Fruit fly (Drosophila melanogaster) whole organism, prepupa: ENCODE data around the gene mag.
A peak's percentile ranks its signal among the peaks of the same experiment; 100 is the strongest.
"Not testable (repeated sequence)": the region's sequence is repeated elsewhere in the genome, so short reads cannot be mapped to it uniquely, and the experiment has no call there.

Source experiments
- Blimp-1 ChIP-seq: fragments of 200-800 bp; sonication (Bioruptor generic); optimal IDR thresholded peaks from 3 replicates; lab custom pipeline; 2017; ENCODE audit warnings: missing biosample characterization, missing genetic modification characterization, mild to moderate bottlenecking, moderate library complexity, missing genetic modification reagents
- CG10631 ChIP-seq: fragments of 200-800 bp; sonication (Bioruptor generic); optimal IDR thresholded peaks from 2 replicates; lab custom pipeline; 2016; ENCODE audit warnings: missing biosample characterization, missing genetic modification characterization
- CG10669 ChIP-seq: fragments of 200-800 bp; sonication (Bioruptor generic); optimal IDR thresholded peaks from 3 replicates; lab custom pipeline; 2018; ENCODE audit warnings: missing biosample characterization, mild to moderate bottlenecking, missing genetic modification characterization, moderate library complexity
- CG11294 ChIP-seq: fragments of 200-800 bp; sonication (Bioruptor generic); IDR thresholded peaks from 2 replicates; pipeline ENCODE4 v1.3.6; 2022; ENCODE audit warnings: missing biosample characterization, missing genetic modification characterization
- CG11762 ChIP-seq: fragments of 200-800 bp; sonication (Bioruptor generic); optimal IDR thresholded peaks from 3 replicates; lab custom pipeline; 2016; ENCODE audit warnings: missing biosample characterization, missing genetic modification characterization; ENCODE audit not compliant: insufficient read depth
- CG11902 ChIP-seq: fragments of 200-800 bp; sonication (Bioruptor generic); optimal IDR thresholded peaks from 3 replicates; lab custom pipeline; 2016; ENCODE audit warnings: missing biosample characterization, missing genetic modification characterization
- CG15336 ChIP-seq: fragments of 200-800 bp; sonication (Bioruptor generic); IDR thresholded peaks from 2 replicates; pipeline ENCODE4 v1.3.6; 2022; ENCODE audit warnings: missing biosample characterization, missing genetic modification characterization
- CG1621 ChIP-seq: fragments of 200-800 bp; sonication (Bioruptor generic); optimal IDR thresholded peaks from 3 replicates; lab custom pipeline; 2018; ENCODE audit warnings: missing biosample characterization, mild to moderate bottlenecking, missing genetic modification characterization
- CG16779 ChIP-seq: fragments of 200-800 bp; sonication (Bioruptor generic); optimal IDR thresholded peaks from 3 replicates; lab custom pipeline; 2017; ENCODE audit warnings: missing biosample characterization, mild to moderate bottlenecking, missing genetic modification characterization
- CG3032 ChIP-seq: fragments of 200-800 bp; optimal IDR thresholded peaks from 2 replicates; lab custom pipeline; 2019; ENCODE audit warnings: missing biosample characterization, mild to moderate bottlenecking, missing genetic modification characterization, moderate library complexity
- CG31627 ChIP-seq: fragments of 200-800 bp; sonication (Bioruptor generic); optimal IDR thresholded peaks from 3 replicates; lab custom pipeline; 2016; ENCODE audit warnings: missing biosample characterization, missing genetic modification characterization
- CG34406 ChIP-seq: fragments of 200-800 bp; sonication (Bioruptor generic); optimal IDR thresholded peaks from 3 replicates; lab custom pipeline; 2016; ENCODE audit warnings: missing biosample characterization, missing genetic modification characterization
- CG3919 ChIP-seq: fragments of 200-800 bp; sonication (Bioruptor generic); optimal IDR thresholded peaks from 3 replicates; lab custom pipeline; 2016; ENCODE audit warnings: missing biosample characterization, missing genetic modification characterization
- CG4318 ChIP-seq: fragments of 200-800 bp; sonication (Bioruptor generic); optimal IDR thresholded peaks from 3 replicates; lab custom pipeline; 2017; ENCODE audit warnings: missing biosample characterization, mild to moderate bottlenecking, missing genetic modification characterization
- CG6808 ChIP-seq: fragments of 200-800 bp; sonication (Bioruptor generic); optimal IDR thresholded peaks from 3 replicates; lab custom pipeline; 2017; ENCODE audit warnings: missing biosample characterization, missing genetic modification characterization, mild to moderate bottlenecking, moderate library complexity, missing genetic modification reagents
- CG8632 ChIP-seq: fragments of 200-800 bp; sonication (Bioruptor generic); optimal IDR thresholded peaks from 3 replicates; lab custom pipeline; 2016; ENCODE audit warnings: missing biosample characterization, missing genetic modification characterization
- CG9139 ChIP-seq: fragments of 200-800 bp; sonication (Bioruptor generic); optimal IDR thresholded peaks from 3 replicates; lab custom pipeline; 2017; ENCODE audit warnings: missing biosample characterization, mild to moderate bottlenecking, missing genetic modification characterization
- Eip75B ChIP-seq: fragments of 200-800 bp; sonication (Bioruptor generic); optimal IDR thresholded peaks from 3 replicates; lab custom pipeline; 2016; ENCODE audit warnings: missing biosample characterization, missing genetic modification characterization
- Eip78C ChIP-seq: fragments of 200-800 bp; sonication (Bioruptor generic); peaks from one replicate; lab custom pipeline; 2016; ENCODE audit warnings: missing biosample characterization, missing genetic modification characterization
- Eip93F ChIP-seq: fragments of 200-800 bp; sonication (Bioruptor generic); optimal IDR thresholded peaks from 2 replicates; lab custom pipeline; 2016; ENCODE audit warnings: missing biosample characterization, mild to moderate bottlenecking, missing genetic modification characterization
- Ets21C ChIP-seq: fragments of 200-800 bp; sonication (Bioruptor generic); optimal IDR thresholded peaks from 3 replicates; lab custom pipeline; 2016; ENCODE audit warnings: missing biosample characterization, missing genetic modification characterization
- Ets96B ChIP-seq: fragments of 200-800 bp; optimal IDR thresholded peaks from 2 replicates; lab custom pipeline; 2019; ENCODE audit warnings: missing biosample characterization, mild to moderate bottlenecking, missing genetic modification characterization, moderate library complexity
- Hr38 ChIP-seq: sonication (Bioruptor generic); optimal IDR thresholded peaks from 2 replicates; lab custom pipeline; 2016; ENCODE audit warnings: missing biosample characterization, missing genetic modification characterization
- Hr39 ChIP-seq: fragments of 200-800 bp; sonication (Bioruptor generic); optimal IDR thresholded peaks from 2 replicates; lab custom pipeline; 2016; ENCODE audit warnings: missing biosample characterization, missing genetic modification characterization
- Hr4 ChIP-seq: fragments of 200-800 bp; sonication (Bioruptor generic); optimal IDR thresholded peaks from 3 replicates; lab custom pipeline; 2016; ENCODE audit warnings: missing biosample characterization, missing genetic modification characterization
- OdsH ChIP-seq: fragments of 200-800 bp; sonication (Bioruptor generic); optimal IDR thresholded peaks from 3 replicates; lab custom pipeline; 2016; ENCODE audit warnings: missing biosample characterization, missing genetic modification characterization
- Smox ChIP-seq: fragments of 200-800 bp; sonication (Bioruptor generic); optimal IDR thresholded peaks from 3 replicates; lab custom pipeline; 2016; ENCODE audit warnings: missing biosample characterization, missing genetic modification characterization
- Sox102F ChIP-seq: fragments of 200-800 bp; sonication (Bioruptor generic); optimal IDR thresholded peaks from 2 replicates; lab custom pipeline; 2016; ENCODE audit warnings: missing biosample characterization, mild to moderate bottlenecking, missing genetic modification characterization
- Sox14 ChIP-seq: fragments of 200-800 bp; sonication (Bioruptor generic); optimal IDR thresholded peaks from 3 replicates; lab custom pipeline; 2016; ENCODE audit warnings: missing biosample characterization, missing genetic modification characterization
- achi ChIP-seq: fragments of 200-800 bp; sonication (Bioruptor generic); optimal IDR thresholded peaks from 3 replicates; lab custom pipeline; 2016; ENCODE audit warnings: missing biosample characterization, missing genetic modification characterization
- cyc ChIP-seq: fragments of 200-800 bp; sonication (Bioruptor generic); optimal IDR thresholded peaks from 3 replicates; lab custom pipeline; 2016; ENCODE audit warnings: missing biosample characterization, missing genetic modification characterization
- dac ChIP-seq: fragments of 200-800 bp; sonication (Bioruptor generic); optimal IDR thresholded peaks from 2 replicates; lab custom pipeline; 2017; ENCODE audit warnings: missing biosample characterization, mild to moderate bottlenecking, missing genetic modification characterization
- esn ChIP-seq: fragments of 200-800 bp; sonication (Bioruptor generic); optimal IDR thresholded peaks from 2 replicates; lab custom pipeline; 2016; ENCODE audit warnings: missing biosample characterization, mild to moderate bottlenecking, missing genetic modification characterization, moderate library complexity
- fd85E ChIP-seq: fragments of 200-800 bp; sonication (Bioruptor generic); optimal IDR thresholded peaks from 3 replicates; lab custom pipeline; 2016; ENCODE audit warnings: missing biosample characterization, missing genetic modification characterization
- fkh ChIP-seq: fragments of 200-800 bp; sonication (Bioruptor generic); optimal IDR thresholded peaks from 3 replicates; lab custom pipeline; 2017; ENCODE audit warnings: missing biosample characterization, mild to moderate bottlenecking, missing genetic modification characterization, moderate library complexity
- lz ChIP-seq: fragments of 200-800 bp; sonication (Bioruptor generic); optimal IDR thresholded peaks from 3 replicates; lab custom pipeline; 2016; ENCODE audit warnings: missing biosample characterization, missing genetic modification characterization
- net ChIP-seq: fragments of 200-800 bp; sonication (Bioruptor generic); optimal IDR thresholded peaks from 3 replicates; lab custom pipeline; 2016; ENCODE audit warnings: missing biosample characterization, missing genetic modification characterization
- pdm3 ChIP-seq: fragments of 200-800 bp; sonication (Bioruptor generic); optimal IDR thresholded peaks from 3 replicates; lab custom pipeline; 2016; ENCODE audit warnings: missing biosample characterization, missing genetic modification characterization
- salr ChIP-seq, 2 experiments: fragments of 200-800 bp; sonication (Bioruptor generic); optimal IDR thresholded peaks; 3 replicates each; lab custom pipeline; 2016 to 2018; ENCODE audit warnings: missing biosample characterization in 2 of 2, missing genetic modification characterization in 2 of 2, mild to moderate bottlenecking in 1 of 2
- spab ChIP-seq: fragments of 200-800 bp; sonication (Bioruptor generic); optimal IDR thresholded peaks from 2 replicates; lab custom pipeline; 2017; ENCODE audit warnings: missing biosample characterization, mild to moderate bottlenecking, missing genetic modification characterization, missing genetic modification reagents
- vri ChIP-seq: fragments of 200-800 bp; sonication (Bioruptor generic); optimal IDR thresholded peaks from 3 replicates; lab custom pipeline; 2016; ENCODE audit warnings: missing biosample characterization, mild to moderate bottlenecking, missing genetic modification characterization

The mag gene

dm6 chr3L:20503256-20503655, 42.8 kb downstream of the mag start:
- TF ChIP-seq net (GFP tag; lab: Kevin White, UChicago) (no peak), CG10631 (no peak), CG3032 (tag; lab: Kevin White, UChicago) (no peak), Sox14 (GFP tag; lab: Kevin White, UChicago) (no peak), vri (no peak), CG4318 (no peak), OdsH (GFP tag; lab: Kevin White, UChicago) (no peak), Eip93F (GFP tag; lab: Kevin White, UChicago) (no peak), Ets96B (no peak)

dm6 chr3L:20503886-20504285, 43.4 kb downstream of the mag start, which contains the start of gene CG17637:
Gene CG17637 (plus strand): TSS chr3L:20504186.
- TF ChIP-seq CG11294 (GFP tag; lab: Robert Waterston, UW); CG11902 (GFP tag; lab: Kevin White, UChicago); CG16779 (tag; lab: Kevin White, UChicago): not testable (repeated sequence)

dm6 chr3L:20505732-20506131, 45.2 kb downstream of the mag start, which contains the start of gene CG5078:
Gene CG5078 (plus strand): TSS chr3L:20506032.
- TF ChIP-seq CG31627 (GFP tag; lab: Kevin White, UChicago) = no peak

- TF ChIP-seq CG8632 (no peak), Eip78C (GFP tag; lab: Kevin White, UChicago) (peak; percentile 70), CG15336 (0 out of 2 replicates have a peak, but pooled peaks have one; percentile 18)
- TF ChIP-seq, all 60 proteins: peak for 2
These were observed 47.1 kb downstream of the mag start for dm6 chr3L:20507552-20507951.

dm6 chr3L:20508136-20508635, 47.7 kb downstream of the mag start:
- TF ChIP-seq fd85E (GFP tag; lab: Kevin White, UChicago) = peak; percentile 75
- TF ChIP-seq CG15336 = peak; percentile 84
- TF ChIP-seq lz (GFP tag; lab: Kevin White, UChicago) = peak; percentile 91
- TF ChIP-seq Hr4 (GFP tag; lab: Kevin White, UChicago) = peak; percentile 91
- TF ChIP-seq CG16779 (tag; lab: Kevin White, UChicago) = peak; percentile 81
- peak; percentile 82 for TF ChIP-seq Ets96B
- TF ChIP-seq dac (GFP tag; lab: Kevin White, UChicago) = peak; percentile 70
- peak; percentile 98 for TF ChIP-seq CG11902 (GFP tag; lab: Kevin White, UChicago)
- TF ChIP-seq salr (GFP tag; optimal IDR thresholded peaks at IDR 0.05; lab: Kevin White, UChicago) = peak in 1 of 2 experiments; percentile 87
- peak; percentile 93 for TF ChIP-seq CG10631
- peak; percentile 89 for TF ChIP-seq CG3032 (tag; lab: Kevin White, UChicago)
- peak; percentile 92 for TF ChIP-seq Hr39 (GFP tag; lab: Kevin White, UChicago)
- peak; percentile 85 for TF ChIP-seq CG9139 (GFP tag; lab: Kevin White, UChicago)
- TF ChIP-seq Blimp-1 (GFP tag; lab: Kevin White, UChicago) = peak; percentile 80
- peak; percentile 94 for TF ChIP-seq CG31627 (GFP tag; lab: Kevin White, UChicago)
- peak; percentile 87 for TF ChIP-seq spab (GFP tag; lab: Kevin White, UChicago)
- peak; percentile 94 for TF ChIP-seq esn (GFP tag; lab: Kevin White, UChicago)
- TF ChIP-seq CG11762 = peak; percentile 83
- peak; percentile 99 for TF ChIP-seq fkh (GFP tag; lab: Kevin White, UChicago)
- peak; percentile 91 for TF ChIP-seq Ets21C
- TF ChIP-seq cyc (GFP tag; lab: Kevin White, UChicago) = peak; percentile 92
- TF ChIP-seq pdm3 (GFP tag; lab: Kevin White, UChicago) = peak; percentile 93
- peak; percentile 92 for TF ChIP-seq Eip75B (GFP tag; lab: Kevin White, UChicago)
- no peak for TF ChIP-seq Hr38 (GFP tag; lab: Kevin White, UChicago)
- peak; percentile 91 for TF ChIP-seq net (GFP tag; lab: Kevin White, UChicago)
- peak; percentile 93 for TF ChIP-seq Sox102F (GFP tag; lab: Kevin White, UChicago)
- TF ChIP-seq CG10669 (GFP tag; lab: Kevin White, UChicago) = peak; percentile 91
- TF ChIP-seq Eip93F (GFP tag; lab: Kevin White, UChicago) = peak; percentile 53
- TF ChIP-seq Eip78C (GFP tag; lab: Kevin White, UChicago) = peak; percentile 98
- peak; percentile 91 for TF ChIP-seq achi (GFP tag; lab: Kevin White, UChicago)
- peak; percentile 84 for TF ChIP-seq CG1621
- peak; percentile 92 for TF ChIP-seq Sox14 (GFP tag; lab: Kevin White, UChicago)
- peak; percentile 95 for TF ChIP-seq CG3919 (GFP tag; lab: Kevin White, UChicago)
- peak; percentile 91 for TF ChIP-seq CG6808 (GFP tag; lab: Kevin White, UChicago)
- peak; percentile 91 for TF ChIP-seq CG34406 (GFP tag; lab: Kevin White, UChicago)
- peak; percentile 90 for TF ChIP-seq Smox (GFP tag; lab: Kevin White, UChicago)
